Fruit fly (Drosophila melanogaster) whole organism, pupa: ENCODE results near the gene CG31249.
A peak's percentile ranks its signal among the peaks of the same experiment; 100 is the strongest.

Experiments used
- CG10348 ChIP-seq: fragments of 200-800 bp; sonication (Bioruptor generic); IDR thresholded peaks from 2 replicates; pipeline ENCODE4 v1.3.6; 2022; ENCODE audit warnings: missing biosample characterization, missing genetic modification characterization
- CG12605 ChIP-seq: fragments of 200-800 bp; sonication (Bioruptor generic); IDR thresholded peaks from 2 replicates; pipeline ENCODE4 v1.3.6; 2022; ENCODE audit warnings: missing biosample characterization, missing genetic modification characterization
- CG13204 ChIP-seq: fragments of 200-800 bp; sonication (Bioruptor generic); optimal IDR thresholded peaks from 2 replicates; lab custom pipeline; 2018; ENCODE audit warnings: missing biosample characterization, mild to moderate bottlenecking, missing genetic modification characterization, moderate library complexity
- CG14655 ChIP-seq: fragments of 200-800 bp; sonication (Bioruptor generic); optimal IDR thresholded peaks from 3 replicates; lab custom pipeline; 2017; ENCODE audit warnings: mild to moderate bottlenecking, missing biosample characterization, missing genetic modification reagents, missing genetic modification characterization
- CG15710 ChIP-seq: fragments of 200-800 bp; sonication (Bioruptor generic); optimal IDR thresholded peaks from 2 replicates; lab custom pipeline; 2018; ENCODE audit warnings: missing biosample characterization, mild to moderate bottlenecking, missing genetic modification characterization, moderate library complexity
- CG17806 ChIP-seq: fragments of 200-800 bp; sonication (Bioruptor generic); optimal IDR thresholded peaks from 2 replicates; lab custom pipeline; 2018; ENCODE audit warnings: missing biosample characterization, mild to moderate bottlenecking, missing genetic modification characterization, moderate library complexity
- CG32121 ChIP-seq: fragments of 200-800 bp; sonication (Bioruptor generic); IDR thresholded peaks from 2 replicates; pipeline ENCODE4 v1.3.6; 2022; ENCODE audit warnings: missing biosample characterization, missing genetic modification characterization
- CG34367 ChIP-seq: fragments of 200-800 bp; sonication (Bioruptor generic); optimal IDR thresholded peaks from 2 replicates; lab custom pipeline; 2018; ENCODE audit warnings: missing biosample characterization, mild to moderate bottlenecking, missing genetic modification characterization
- CG4496 ChIP-seq: fragments of 200-800 bp; sonication (Bioruptor generic); IDR thresholded peaks from 3 replicates; pipeline ENCODE4 v1.3.6; 2022; ENCODE audit warnings: missing biosample characterization, missing genetic modification characterization
- CG8159 ChIP-seq: fragments of 200-800 bp; sonication (Bioruptor generic); optimal IDR thresholded peaks from 3 replicates; lab custom pipeline; 2018; ENCODE audit warnings: missing biosample characterization, mild to moderate bottlenecking, missing genetic modification characterization, moderate library complexity
- CG8301 ChIP-seq: fragments of 200-800 bp; sonication (Bioruptor generic); optimal IDR thresholded peaks from 2 replicates; lab custom pipeline; 2018; ENCODE audit warnings: missing biosample characterization, mild to moderate bottlenecking, missing genetic modification characterization
- CG9948 ChIP-seq: fragments of 200-800 bp; sonication (Bioruptor generic); optimal IDR thresholded peaks from 2 replicates; lab custom pipeline; 2018; ENCODE audit warnings: missing biosample characterization, mild to moderate bottlenecking, missing genetic modification characterization, moderate library complexity
- D1 ChIP-seq: fragments of 200-800 bp; sonication (Bioruptor generic); optimal IDR thresholded peaks from 2 replicates; lab custom pipeline; 2018; ENCODE audit warnings: missing biosample characterization, mild to moderate bottlenecking, missing genetic modification characterization, moderate library complexity
- EcR ChIP-seq: fragments of 200-800 bp; sonication (Bioruptor generic); optimal IDR thresholded peaks from 3 replicates; lab custom pipeline; 2019; ENCODE audit warnings: missing biosample characterization, missing genetic modification characterization, mild to moderate bottlenecking, moderate library complexity, missing genetic modification reagents
- Ets98B ChIP-seq: fragments of 200-800 bp; sonication (Bioruptor generic); IDR thresholded peaks from 2 replicates; pipeline ENCODE4 v1.3.6; 2022; ENCODE audit warnings: missing biosample characterization, missing genetic modification characterization
- Pif1A ChIP-seq: fragments of 200-800 bp; sonication (Bioruptor generic); optimal IDR thresholded peaks from 3 replicates; lab custom pipeline; 2016; ENCODE audit warnings: missing biosample characterization, missing genetic modification characterization
- Pif1B ChIP-seq: fragments of 200-800 bp; sonication (Bioruptor generic); optimal IDR thresholded peaks from 3 replicates; lab custom pipeline; 2016; ENCODE audit warnings: missing biosample characterization, missing genetic modification characterization
- Snoo ChIP-seq: fragments of 200-800 bp; sonication (Bioruptor generic); optimal IDR thresholded peaks from 3 replicates; lab custom pipeline; 2017; ENCODE audit warnings: missing biosample characterization, mild to moderate bottlenecking, missing genetic modification characterization, inconsistent platforms
- fd96Ca ChIP-seq: fragments of 200-800 bp; sonication (Bioruptor generic); IDR thresholded peaks from 3 replicates; pipeline ENCODE4 v1.3.6; 2022; ENCODE audit warnings: missing biosample characterization, missing genetic modification characterization
- gl ChIP-seq: fragments of 200-800 bp; sonication (Bioruptor generic); optimal IDR thresholded peaks from 2 replicates; lab custom pipeline; 2018; ENCODE audit warnings: missing biosample characterization, mild to moderate bottlenecking, missing genetic modification characterization
- rn ChIP-seq: fragments of 200-800 bp; sonication (Bioruptor generic); IDR thresholded peaks from 2 replicates; pipeline ENCODE4 v1.3.6; 2022; ENCODE audit warnings: missing biosample characterization, missing genetic modification characterization

Gene CG31249

DNA sequence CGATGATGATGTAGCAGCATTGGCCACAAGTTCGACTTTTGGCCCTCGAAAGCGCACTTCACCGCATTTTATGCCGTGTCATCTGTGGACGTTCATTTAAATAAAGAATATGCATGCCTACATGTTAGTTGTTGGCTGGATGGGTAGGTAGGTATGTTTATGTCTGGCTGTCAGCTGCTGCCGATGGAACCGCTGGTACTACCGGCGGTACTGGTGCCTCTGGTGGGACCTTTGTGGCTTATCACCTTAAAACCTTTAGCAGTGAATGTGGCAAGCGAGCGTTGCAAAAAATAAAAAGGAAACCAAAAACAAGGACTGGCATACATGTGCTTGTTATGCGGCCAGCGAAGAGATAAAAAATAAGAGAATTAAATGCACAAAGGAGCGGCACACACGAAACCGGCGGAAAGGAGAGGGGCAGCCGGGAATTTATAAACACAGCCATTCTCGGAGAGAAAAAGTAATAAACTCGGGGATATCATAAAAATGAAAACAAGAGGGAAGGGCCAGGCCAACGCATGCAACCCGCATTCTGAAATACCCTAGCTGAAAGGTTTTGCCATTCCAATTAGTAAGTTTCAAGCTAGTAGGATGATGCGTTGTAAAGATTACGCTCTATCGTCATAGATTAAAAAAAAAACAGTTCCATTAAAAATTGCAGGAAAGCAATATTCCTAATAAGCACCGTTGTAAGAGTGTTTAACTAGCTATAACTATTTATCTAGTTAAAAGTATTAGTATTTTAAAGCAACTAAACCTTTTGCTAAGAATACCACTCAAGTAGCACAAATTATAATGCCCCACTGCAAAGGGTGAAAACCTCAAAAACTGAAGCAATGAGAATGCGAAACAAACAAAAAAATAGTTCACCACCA is 15.3 kb upstream of the CG31249 start:
- TF ChIP-seq CG34367 (tag; lab: Kevin White, UChicago) (peak; percentile 87), rn (GFP tag; lab: Robert Waterston, UW) (peak; percentile 35; the same call in 1 of the 2 replicates), EcR (GFP tag; lab: Kevin White, UChicago) (peak; percentile 26), CG32121 (no peak), D1 (tag; lab: Kevin White, UChicago) (peak; percentile 53), CG8159 (peak; percentile 88), CG12605 (GFP tag; lab: Robert Waterston, UW) (no peak), Snoo (tag; lab: Kevin White, UChicago) (peak; percentile 62), CG10348 (no peak), CG15710 (tag; lab: Kevin White, UChicago) (peak; percentile 89), CG13204 (GFP tag; lab: Kevin White, UChicago) (peak; percentile 47), Pif1B (GFP tag; lab: Kevin White, UChicago) (peak; percentile 43), CG8301 (peak; percentile 48), CG9948 (peak; percentile 87), CG4496 (GFP tag; lab: Robert Waterston, UW) (peak; percentile 47; the same call in 1 of the 3 replicates), gl (tag; lab: Kevin White, UChicago) (no peak), CG14655 (GFP tag; lab: Kevin White, UChicago) (peak; percentile 72), Pif1A (peak; percentile 71), CG17806 (peak; percentile 77), Ets98B (GFP tag; lab: Robert Waterston, UW) (no peak; the same call in 1 of the 2 replicates), fd96Ca (peak; percentile 46; the same call in 1 of the 3 replicates)

DNA sequence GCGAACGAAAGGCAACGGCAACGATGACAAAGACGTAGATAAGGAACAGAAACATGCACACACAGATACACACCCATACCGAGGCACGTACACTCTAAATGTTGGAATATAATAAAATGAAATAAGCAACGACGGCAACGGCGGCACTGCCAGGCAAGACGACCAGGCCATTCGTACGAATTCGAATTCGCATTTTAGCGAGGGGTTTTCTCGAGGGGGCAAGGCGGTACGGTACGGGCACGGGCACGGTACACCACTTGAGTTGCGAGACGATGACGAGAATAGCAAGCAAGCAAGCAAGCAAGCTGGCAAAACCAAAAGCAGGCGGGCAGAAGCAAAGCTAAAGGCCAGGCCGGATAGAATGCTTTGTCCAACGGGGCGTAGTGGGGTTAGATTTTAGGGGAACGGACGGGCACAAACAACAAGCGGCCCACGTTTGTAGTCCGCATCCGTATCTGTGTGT is 14.3 kb upstream of the CG31249 start:
- TF ChIP-seq CG4496 (GFP tag; lab: Robert Waterston, UW), result no peak
- TF ChIP-seq Pif1A, result no peak
- TF ChIP-seq fd96Ca, result 0 out of 3 replicates have a peak, but pooled peaks have one; percentile 5
- no peak for TF ChIP-seq gl (tag; lab: Kevin White, UChicago)
- no peak for TF ChIP-seq Pif1B (GFP tag; lab: Kevin White, UChicago)
- 0 out of 2 replicates have a peak, but pooled peaks have one; percentile 56 for TF ChIP-seq CG32121
- TF ChIP-seq CG9948, result no peak
- TF ChIP-seq CG8159, result no peak
- no peak for TF ChIP-seq rn (GFP tag; lab: Robert Waterston, UW)
- TF ChIP-seq CG15710 (tag; lab: Kevin White, UChicago), result peak; percentile 17
- no peak; the same call in 1 of the 2 replicates for TF ChIP-seq Ets98B (GFP tag; lab: Robert Waterston, UW)
- TF ChIP-seq CG14655 (GFP tag; lab: Kevin White, UChicago), result no peak
- no peak for TF ChIP-seq CG17806
- TF ChIP-seq CG8301, result no peak
- peak; percentile 75 for TF ChIP-seq EcR (GFP tag; lab: Kevin White, UChicago)
- peak; percentile 48 for TF ChIP-seq CG12605 (GFP tag; lab: Robert Waterston, UW)
- TF ChIP-seq D1 (tag; lab: Kevin White, UChicago), result no peak
- no peak for TF ChIP-seq CG34367 (tag; lab: Kevin White, UChicago)
- TF ChIP-seq CG13204 (GFP tag; lab: Kevin White, UChicago), result peak; percentile 94
- no peak for TF ChIP-seq Snoo (tag; lab: Kevin White, UChicago)
- TF ChIP-seq CG10348, result no peak

DNA sequence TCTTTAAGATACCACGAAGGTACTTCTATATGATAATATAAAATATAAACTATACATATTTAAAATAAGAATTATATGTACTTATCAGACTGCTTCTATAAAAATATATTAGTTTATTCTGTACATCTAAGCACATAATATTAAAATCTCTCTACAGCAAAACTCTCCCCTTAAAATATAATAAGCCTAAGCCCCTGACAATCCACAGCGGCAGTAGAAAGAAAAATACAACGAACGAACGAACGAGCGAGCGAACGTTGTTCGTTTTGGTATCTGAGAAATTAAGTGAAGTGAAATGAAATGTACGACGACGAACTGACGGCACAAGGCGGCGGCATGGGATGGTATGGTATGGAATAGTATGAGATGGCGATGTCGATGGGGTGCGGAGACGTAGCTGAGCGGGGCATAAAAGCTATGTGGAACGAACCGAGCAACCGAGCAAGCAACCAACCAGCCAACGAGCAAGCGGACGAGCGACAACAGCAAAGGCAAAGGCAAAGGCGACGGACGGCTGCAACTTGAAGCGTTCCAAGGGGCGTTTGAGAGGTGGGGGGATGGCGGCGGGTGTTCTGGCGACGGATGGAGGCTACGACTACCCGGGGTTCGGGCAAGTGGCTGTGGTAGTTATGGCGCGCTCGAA is 13.7 kb upstream of the CG31249 start:
- TF ChIP-seq CG4496 (GFP tag; lab: Robert Waterston, UW) (peak; percentile 96), rn (GFP tag; lab: Robert Waterston, UW) (peak; percentile 94), CG15710 (tag; lab: Kevin White, UChicago) (peak; percentile 99), CG9948 (peak; percentile 99), gl (tag; lab: Kevin White, UChicago) (peak; percentile 89), Pif1B (GFP tag; lab: Kevin White, UChicago) (peak; percentile 98), CG17806 (peak; percentile 99), fd96Ca (peak; percentile 96), CG14655 (GFP tag; lab: Kevin White, UChicago) (peak; percentile 98), Ets98B (GFP tag; lab: Robert Waterston, UW) (peak; percentile 97), EcR (GFP tag; lab: Kevin White, UChicago) (peak; percentile 75), Pif1A (peak; percentile 96), D1 (tag; lab: Kevin White, UChicago) (no peak), CG12605 (GFP tag; lab: Robert Waterston, UW) (peak; percentile 95), CG8301 (peak; percentile 97), CG34367 (tag; lab: Kevin White, UChicago) (peak; percentile 96), Snoo (tag; lab: Kevin White, UChicago) (peak; percentile 98), CG10348 (peak; percentile 83), CG13204 (GFP tag; lab: Kevin White, UChicago) (peak; percentile 100), CG32121 (peak; percentile 98), CG8159 (peak; percentile 99)

DNA sequence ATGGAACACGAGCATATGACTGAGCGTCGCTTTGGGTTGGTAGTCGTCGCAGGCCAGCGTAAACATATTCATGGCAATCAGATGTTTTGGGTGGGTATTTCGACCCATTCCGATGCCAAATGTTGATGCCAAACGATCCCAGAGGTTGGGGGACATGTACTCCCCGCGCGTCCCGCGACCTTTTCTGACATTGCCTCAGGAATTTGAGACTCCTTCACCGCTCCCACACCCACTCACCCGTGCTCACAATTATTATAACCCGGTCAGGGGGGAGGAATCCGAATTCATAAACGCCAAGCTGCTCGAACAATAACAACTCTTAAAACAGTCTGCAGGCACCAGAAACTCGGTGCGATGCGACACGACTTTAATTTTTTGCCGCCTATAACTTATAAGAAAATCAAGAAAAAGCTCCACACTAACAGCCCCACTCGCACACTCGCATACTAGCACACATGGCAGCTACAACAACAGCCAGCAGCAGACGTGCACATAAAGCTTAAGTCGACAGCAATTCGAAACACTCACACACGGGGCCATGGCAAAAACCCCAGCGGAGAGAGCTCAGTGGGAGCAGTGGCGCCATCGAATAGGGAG is 13.1 kb upstream of the CG31249 start:
- TF ChIP-seq CG8159, result no peak
- no peak for TF ChIP-seq D1 (tag; lab: Kevin White, UChicago)
- TF ChIP-seq Pif1A, result no peak
- no peak for TF ChIP-seq CG12605 (GFP tag; lab: Robert Waterston, UW)
- TF ChIP-seq rn (GFP tag; lab: Robert Waterston, UW), result no peak
- no peak for TF ChIP-seq Pif1B (GFP tag; lab: Kevin White, UChicago)
- no peak for TF ChIP-seq fd96Ca
- no peak for TF ChIP-seq CG32121
- TF ChIP-seq CG9948, result no peak
